Fruit fly (Drosophila melanogaster) whole organism, prepupa: Measurements from ENCODE around the gene lap.
A peak's percentile ranks its signal among the peaks of the same experiment; 100 is the strongest.

Experiments
- Blimp-1 ChIP-seq: fragments of 200-800 bp; sonication (Bioruptor generic); optimal IDR thresholded peaks from 3 replicates; lab custom pipeline; 2017; ENCODE audit warnings: missing biosample characterization, missing genetic modification characterization, mild to moderate bottlenecking, moderate library complexity, missing genetic modification reagents
- CG10631 ChIP-seq: fragments of 200-800 bp; sonication (Bioruptor generic); optimal IDR thresholded peaks from 2 replicates; lab custom pipeline; 2016; ENCODE audit warnings: missing biosample characterization, missing genetic modification characterization
- CG10669 ChIP-seq: fragments of 200-800 bp; sonication (Bioruptor generic); optimal IDR thresholded peaks from 3 replicates; lab custom pipeline; 2018; ENCODE audit warnings: missing biosample characterization, mild to moderate bottlenecking, missing genetic modification characterization, moderate library complexity
- CG11902 ChIP-seq: fragments of 200-800 bp; sonication (Bioruptor generic); optimal IDR thresholded peaks from 3 replicates; lab custom pipeline; 2016; ENCODE audit warnings: missing biosample characterization, missing genetic modification characterization
- CG15336 ChIP-seq: fragments of 200-800 bp; sonication (Bioruptor generic); IDR thresholded peaks from 2 replicates; pipeline ENCODE4 v1.3.6; 2022; ENCODE audit warnings: missing biosample characterization, missing genetic modification characterization
- CG1621 ChIP-seq: fragments of 200-800 bp; sonication (Bioruptor generic); optimal IDR thresholded peaks from 3 replicates; lab custom pipeline; 2018; ENCODE audit warnings: missing biosample characterization, mild to moderate bottlenecking, missing genetic modification characterization
- CG31627 ChIP-seq: fragments of 200-800 bp; sonication (Bioruptor generic); optimal IDR thresholded peaks from 3 replicates; lab custom pipeline; 2016; ENCODE audit warnings: missing biosample characterization, missing genetic modification characterization
- CG3919 ChIP-seq: fragments of 200-800 bp; sonication (Bioruptor generic); optimal IDR thresholded peaks from 3 replicates; lab custom pipeline; 2016; ENCODE audit warnings: missing biosample characterization, missing genetic modification characterization
- CG4318 ChIP-seq: fragments of 200-800 bp; sonication (Bioruptor generic); optimal IDR thresholded peaks from 3 replicates; lab custom pipeline; 2017; ENCODE audit warnings: missing biosample characterization, mild to moderate bottlenecking, missing genetic modification characterization
- CG6276 ChIP-seq: fragments of 200-800 bp; sonication (Bioruptor generic); optimal IDR thresholded peaks from 2 replicates; lab custom pipeline; 2017; ENCODE audit warnings: missing biosample characterization, mild to moderate bottlenecking, missing genetic modification characterization
- CG6808 ChIP-seq: fragments of 200-800 bp; sonication (Bioruptor generic); optimal IDR thresholded peaks from 3 replicates; lab custom pipeline; 2017; ENCODE audit warnings: missing biosample characterization, missing genetic modification characterization, mild to moderate bottlenecking, moderate library complexity, missing genetic modification reagents
- CG6854 ChIP-seq: fragments of 200-800 bp; sonication (Bioruptor generic); optimal IDR thresholded peaks from 2 replicates; lab custom pipeline; 2017; ENCODE audit warnings: missing biosample characterization, mild to moderate bottlenecking, missing genetic modification characterization
- CG7368 ChIP-seq: fragments of 200-800 bp; sonication (Bioruptor generic); optimal IDR thresholded peaks from 3 replicates; lab custom pipeline; 2016; ENCODE audit warnings: missing biosample characterization, missing genetic modification characterization
- CG8119 ChIP-seq: fragments of 200-800 bp; sonication (Bioruptor generic); IDR thresholded peaks from 3 replicates; pipeline ENCODE4 v1.3.6; 2022; ENCODE audit warnings: missing biosample characterization, missing genetic modification characterization
- CG8632 ChIP-seq: fragments of 200-800 bp; sonication (Bioruptor generic); optimal IDR thresholded peaks from 3 replicates; lab custom pipeline; 2016; ENCODE audit warnings: missing biosample characterization, missing genetic modification characterization
- Eip75B ChIP-seq: fragments of 200-800 bp; sonication (Bioruptor generic); optimal IDR thresholded peaks from 3 replicates; lab custom pipeline; 2016; ENCODE audit warnings: missing biosample characterization, missing genetic modification characterization
- Eip78C ChIP-seq: fragments of 200-800 bp; sonication (Bioruptor generic); peaks from one replicate; lab custom pipeline; 2016; ENCODE audit warnings: missing biosample characterization, missing genetic modification characterization
- Eip93F ChIP-seq: fragments of 200-800 bp; sonication (Bioruptor generic); optimal IDR thresholded peaks from 2 replicates; lab custom pipeline; 2016; ENCODE audit warnings: missing biosample characterization, mild to moderate bottlenecking, missing genetic modification characterization
- Ets21C ChIP-seq: fragments of 200-800 bp; sonication (Bioruptor generic); optimal IDR thresholded peaks from 3 replicates; lab custom pipeline; 2016; ENCODE audit warnings: missing biosample characterization, missing genetic modification characterization
- Gug ChIP-seq: fragments of 200-800 bp; sonication (Bioruptor generic); IDR thresholded peaks from 2 replicates; pipeline ENCODE4 v1.3.6; 2022; ENCODE audit warnings: missing biosample characterization, missing genetic modification characterization
- Hr38 ChIP-seq: sonication (Bioruptor generic); optimal IDR thresholded peaks from 2 replicates; lab custom pipeline; 2016; ENCODE audit warnings: missing biosample characterization, missing genetic modification characterization
- Hr4 ChIP-seq: fragments of 200-800 bp; sonication (Bioruptor generic); optimal IDR thresholded peaks from 3 replicates; lab custom pipeline; 2016; ENCODE audit warnings: missing biosample characterization, missing genetic modification characterization
- Met ChIP-seq: fragments of 200-800 bp; sonication (Bioruptor generic); optimal IDR thresholded peaks from 3 replicates; lab custom pipeline; 2016; ENCODE audit warnings: missing biosample characterization, missing genetic modification characterization
- OdsH ChIP-seq: fragments of 200-800 bp; sonication (Bioruptor generic); optimal IDR thresholded peaks from 3 replicates; lab custom pipeline; 2016; ENCODE audit warnings: missing biosample characterization, missing genetic modification characterization
- Sox14 ChIP-seq: fragments of 200-800 bp; sonication (Bioruptor generic); optimal IDR thresholded peaks from 3 replicates; lab custom pipeline; 2016; ENCODE audit warnings: missing biosample characterization, missing genetic modification characterization
- Sox15 ChIP-seq: fragments of 200-800 bp; sonication (Bioruptor generic); optimal IDR thresholded peaks from 3 replicates; lab custom pipeline; 2016; ENCODE audit warnings: missing biosample characterization, missing genetic modification characterization
- achi ChIP-seq: fragments of 200-800 bp; sonication (Bioruptor generic); optimal IDR thresholded peaks from 3 replicates; lab custom pipeline; 2016; ENCODE audit warnings: missing biosample characterization, missing genetic modification characterization
- acj6 ChIP-seq: fragments of 200-800 bp; sonication (Bioruptor generic); optimal IDR thresholded peaks from 3 replicates; lab custom pipeline; 2016; ENCODE audit warnings: missing biosample characterization, missing genetic modification characterization
- cyc ChIP-seq: fragments of 200-800 bp; sonication (Bioruptor generic); optimal IDR thresholded peaks from 3 replicates; lab custom pipeline; 2016; ENCODE audit warnings: missing biosample characterization, missing genetic modification characterization
- dac ChIP-seq: fragments of 200-800 bp; sonication (Bioruptor generic); optimal IDR thresholded peaks from 2 replicates; lab custom pipeline; 2017; ENCODE audit warnings: missing biosample characterization, mild to moderate bottlenecking, missing genetic modification characterization
- dsx ChIP-seq: fragments of 200-800 bp; optimal IDR thresholded peaks from 3 replicates; lab custom pipeline; 2019; ENCODE audit warnings: missing biosample characterization, mild to moderate bottlenecking, missing genetic modification characterization, moderate library complexity; ENCODE audit not compliant: poor library complexity, severe bottlenecking
- eg ChIP-seq: fragments of 200-800 bp; sonication (Bioruptor generic); IDR thresholded peaks from 3 replicates; pipeline ENCODE4 v1.3.6; 2022; ENCODE audit warnings: missing biosample characterization, missing genetic modification characterization
- esn ChIP-seq: fragments of 200-800 bp; sonication (Bioruptor generic); optimal IDR thresholded peaks from 2 replicates; lab custom pipeline; 2016; ENCODE audit warnings: missing biosample characterization, mild to moderate bottlenecking, missing genetic modification characterization, moderate library complexity
- lz ChIP-seq: fragments of 200-800 bp; sonication (Bioruptor generic); optimal IDR thresholded peaks from 3 replicates; lab custom pipeline; 2016; ENCODE audit warnings: missing biosample characterization, missing genetic modification characterization
- net ChIP-seq: fragments of 200-800 bp; sonication (Bioruptor generic); optimal IDR thresholded peaks from 3 replicates; lab custom pipeline; 2016; ENCODE audit warnings: missing biosample characterization, missing genetic modification characterization
- salr ChIP-seq, 2 experiments: fragments of 200-800 bp; sonication (Bioruptor generic); optimal IDR thresholded peaks; 3 replicates each; lab custom pipeline; 2016 to 2018; ENCODE audit warnings: missing biosample characterization in 2 of 2, missing genetic modification characterization in 2 of 2, mild to moderate bottlenecking in 1 of 2
- spab ChIP-seq: fragments of 200-800 bp; sonication (Bioruptor generic); optimal IDR thresholded peaks from 2 replicates; lab custom pipeline; 2017; ENCODE audit warnings: missing biosample characterization, mild to moderate bottlenecking, missing genetic modification characterization, missing genetic modification reagents
- ss ChIP-seq, 2 experiments: fragments of 200-800 bp; sonication (Bioruptor generic); optimal IDR thresholded peaks; 2 replicates in 1 of 2; 3 replicates in 1 of 2; lab custom pipeline; 2017 to 2018; ENCODE audit warnings: mild to moderate bottlenecking in 2 of 2, missing biosample characterization in 2 of 2, missing genetic modification characterization in 2 of 2, moderate library complexity in 1 of 2
- svp ChIP-seq: fragments of 200-800 bp; sonication (Bioruptor generic); peaks from one replicate; lab custom pipeline; 2016; ENCODE audit warnings: missing biosample characterization, missing genetic modification characterization
- topi ChIP-seq: fragments of 200-800 bp; sonication (Bioruptor generic); optimal IDR thresholded peaks from 3 replicates; lab custom pipeline; 2016; ENCODE audit warnings: missing biosample characterization, missing genetic modification characterization
- vri ChIP-seq: fragments of 200-800 bp; sonication (Bioruptor generic); optimal IDR thresholded peaks from 3 replicates; lab custom pipeline; 2016; ENCODE audit warnings: missing biosample characterization, mild to moderate bottlenecking, missing genetic modification characterization

The lap gene

dm6 chr3R:7171384-7172099 lies 15.3 kb upstream of the lap start (continued):
- no peak for TF ChIP-seq Blimp-1
- TF ChIP-seq CG10669 (GFP tag; lab: Kevin White, UChicago), result peak; percentile 77
- peak; percentile 71 for TF ChIP-seq spab (GFP tag; lab: Kevin White, UChicago)
- peak; percentile 34 for TF ChIP-seq CG7368 (GFP tag; lab: Kevin White, UChicago)
- peak; percentile 58 for TF ChIP-seq Met (GFP tag; lab: Kevin White, UChicago)
- no peak for TF ChIP-seq Hr38 (GFP tag; lab: Kevin White, UChicago)
- peak; percentile 21 for TF ChIP-seq CG8632 (GFP tag; lab: Kevin White, UChicago)
- TF ChIP-seq CG11902 (GFP tag; lab: Kevin White, UChicago), result no peak
- 0 out of 2 replicates have a peak, but pooled peaks have one; percentile 7 for TF ChIP-seq Gug (GFP tag; lab: Robert Waterston, UW)
- peak; percentile 81 for TF ChIP-seq CG6808 (GFP tag; lab: Kevin White, UChicago)
- TF ChIP-seq salr (GFP tag; optimal IDR thresholded peaks at IDR 0.05; lab: Kevin White, UChicago), result peak; percentile 55 to 71
- TF ChIP-seq ss (GFP tag; optimal IDR thresholded peaks at IDR 0.05; lab: Kevin White, UChicago), result peak; percentile 86 to 87

- TF ChIP-seq Sox15 (no peak), Eip78C (GFP tag; lab: Kevin White, UChicago) (peak; percentile 4), CG6854 (GFP tag; lab: Kevin White, UChicago) (peak; percentile 9), vri (GFP tag; lab: Kevin White, UChicago) (peak; percentile 82)
Observed at dm6 chr3R:7172978-7173377, 13.8 kb upstream of the lap start.

- TF ChIP-seq ss (GFP tag; optimal IDR thresholded peaks at IDR 0.05; lab: Kevin White, UChicago) (peak in 1 of 2 experiments; percentile 33), eg (GFP tag; lab: Robert Waterston, UW) (no peak), lz (GFP tag; lab: Kevin White, UChicago) (no peak), dsx (GFP tag; lab: Kevin White, UChicago) (peak; percentile 81), Eip93F (GFP tag; lab: Kevin White, UChicago) (no peak), CG6276 (GFP tag; lab: Kevin White, UChicago) (no peak), acj6 (GFP tag; lab: Kevin White, UChicago) (no peak), CG1621 (peak; percentile 71)
Observed at dm6 chr3R:7174755-7175154, 12.0 kb upstream of the lap start.

- TF ChIP-seq CG6276 (GFP tag; lab: Kevin White, UChicago), result peak; percentile 36
- peak; percentile 40 for TF ChIP-seq CG7368 (GFP tag; lab: Kevin White, UChicago)
- peak; percentile 48 for TF ChIP-seq Eip75B (GFP tag; lab: Kevin White, UChicago)
- TF ChIP-seq Gug (GFP tag; lab: Robert Waterston, UW), result no peak
- TF ChIP-seq OdsH (GFP tag; lab: Kevin White, UChicago), result no peak
- TF ChIP-seq Ets21C (GFP tag; lab: Kevin White, UChicago), result peak; percentile 0
- TF ChIP-seq CG8632 (GFP tag; lab: Kevin White, UChicago), result peak; percentile 15
- no peak for TF ChIP-seq CG8119 (GFP tag; lab: Robert Waterston, UW)
- TF ChIP-seq Hr4 (GFP tag; lab: Kevin White, UChicago), result peak; percentile 60
- TF ChIP-seq CG4318 (GFP tag; lab: Kevin White, UChicago), result peak; percentile 23
- peak; percentile 43 for TF ChIP-seq CG10631 (GFP tag; lab: Kevin White, UChicago)
- peak in 1 of 2 experiments; percentile 17 for TF ChIP-seq salr (GFP tag; optimal IDR thresholded peaks at IDR 0.05; lab: Kevin White, UChicago)
- peak; percentile 77 for TF ChIP-seq Eip78C (GFP tag; lab: Kevin White, UChicago)
- peak; percentile 10 for TF ChIP-seq cyc (GFP tag; lab: Kevin White, UChicago)
- peak; percentile 57; the same call in 1 of the 2 replicates for TF ChIP-seq CG15336 (GFP tag; lab: Robert Waterston, UW)
- TF ChIP-seq CG3919, result no peak
- peak; percentile 40 for TF ChIP-seq lz (GFP tag; lab: Kevin White, UChicago)
- peak; percentile 45 for TF ChIP-seq esn (GFP tag; lab: Kevin White, UChicago)
- peak; percentile 28 for TF ChIP-seq topi (GFP tag; lab: Kevin White, UChicago)
- peak; percentile 9 for TF ChIP-seq Sox14 (GFP tag; lab: Kevin White, UChicago)
- TF ChIP-seq spab (GFP tag; lab: Kevin White, UChicago), result peak; percentile 5
- TF ChIP-seq CG31627 (GFP tag; lab: Kevin White, UChicago), result no peak
- TF ChIP-seq achi (GFP tag; lab: Kevin White, UChicago), result no peak
- TF ChIP-seq net (GFP tag; lab: Kevin White, UChicago), result peak; percentile 53
- no peak for TF ChIP-seq dsx (GFP tag; lab: Kevin White, UChicago)
- TF ChIP-seq acj6 (GFP tag; lab: Kevin White, UChicago), result peak; percentile 46
- TF ChIP-seq dac, result no peak
- TF ChIP-seq CG6854 (GFP tag; lab: Kevin White, UChicago), result no peak
- TF ChIP-seq svp (GFP tag; lab: Kevin White, UChicago), result peak; percentile 75
Observed at dm6 chr3R:7187093-7187912, 509 bp downstream of the lap start.
